Worm (Caenorhabditis elegans): ENCODE measurements around the gene ceph-41.

DNA sequence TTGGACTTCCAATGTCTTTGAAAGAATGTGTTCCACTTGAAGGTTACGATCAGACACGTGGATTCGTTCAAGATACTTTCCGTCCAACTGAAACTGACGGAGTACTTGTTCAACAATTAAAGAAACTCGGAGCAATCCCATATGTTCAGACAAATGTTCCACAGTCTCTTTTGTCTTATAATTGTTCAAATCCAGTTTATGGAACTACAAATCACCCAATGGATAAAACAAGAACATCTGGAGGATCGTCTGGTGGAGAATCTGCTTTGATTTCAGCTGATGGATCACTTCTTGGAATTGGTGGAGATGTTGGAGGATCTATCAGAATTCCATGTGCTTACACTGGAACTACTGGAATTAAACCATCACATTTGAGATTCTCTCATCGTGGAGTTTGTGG lies 26.2 kb downstream of the ceph-41 start:
- TF ChIP-seq tbx-2 (tag; optimal IDR thresholded peaks at IDR 0.05) (no peak), elt-2 (tag; optimal IDR thresholded peaks at IDR 0.05) (no peak), ama-1 (optimal IDR thresholded peaks at IDR 0.05) (no peak), sox-2 (GFP tag; IDR thresholded peaks at IDR 0.05) (no peak), unc-3 (GFP tag; conservative IDR thresholded peaks at IDR 0.05) (no peak), unc-3 (tag; optimal IDR thresholded peaks at IDR 0.05) (no peak), unc-55 (GFP tag; optimal IDR thresholded peaks at IDR 0.05) (no peak)

All from whole organism, late embryonic.